Fruit fly (Drosophila melanogaster) whole organism, embryonic: Measurements from ENCODE around the gene CG5805.

ENCODE experiments used
- Atf6 ChIP-seq: fragments of 200-800 bp; sonication (Bioruptor generic); IDR thresholded peaks from 2 replicates; pipeline ENCODE4 v1.3.6; 2022; ENCODE audit warnings: missing biosample characterization, missing genetic modification characterization
- CG10267 ChIP-seq: fragments of 200-800 bp; sonication (Bioruptor generic); optimal IDR thresholded peaks from 2 replicates; lab custom pipeline; 2018; ENCODE audit warnings: missing biosample characterization, mild to moderate bottlenecking, missing genetic modification characterization, moderate library complexity
- CG10321 ChIP-seq: fragments of 200-800 bp; sonication (Bioruptor generic); IDR thresholded peaks from 2 replicates; pipeline ENCODE4 v1.3.6; 2022; ENCODE audit warnings: missing biosample characterization, missing genetic modification characterization
- CG11695 ChIP-seq: fragments of 200-800 bp; sonication (Bioruptor generic); IDR thresholded peaks from 3 replicates; pipeline ENCODE4 v1.3.6; 2022; ENCODE audit warnings: missing biosample characterization, missing genetic modification characterization
- CG11696 ChIP-seq: fragments of 200-800 bp; sonication (Bioruptor generic); IDR thresholded peaks from 2 replicates; pipeline ENCODE4 v1.3.6; 2022; ENCODE audit warnings: missing biosample characterization, missing genetic modification characterization
- CG15011 ChIP-seq: fragments of 200-800 bp; sonication (Bioruptor generic); optimal IDR thresholded peaks from 3 replicates; lab custom pipeline; 2018; ENCODE audit warnings: missing biosample characterization, mild to moderate bottlenecking, missing genetic modification characterization
- CG1602 ChIP-seq: fragments of 200-800 bp; sonication (Bioruptor generic); optimal IDR thresholded peaks from 3 replicates; lab custom pipeline; 2016; ENCODE audit warnings: missing biosample characterization, missing genetic modification characterization
- CG17359 ChIP-seq: fragments of 200-800 bp; sonication (Bioruptor generic); optimal IDR thresholded peaks from 3 replicates; lab custom pipeline; 2018; ENCODE audit warnings: missing biosample characterization, mild to moderate bottlenecking, missing genetic modification characterization, moderate library complexity
- CG30020 ChIP-seq: fragments of 200-800 bp; optimal IDR thresholded peaks from 2 replicates; lab custom pipeline; 2019; ENCODE audit warnings: missing biosample characterization, mild to moderate bottlenecking, missing genetic modification characterization, moderate library complexity
- CG32767 ChIP-seq: fragments of 200-800 bp; sonication (Bioruptor generic); IDR thresholded peaks from 2 replicates; pipeline ENCODE4 v1.3.6; 2022; ENCODE audit warnings: missing biosample characterization, missing genetic modification characterization
- CG34376 ChIP-seq: fragments of 200-800 bp; sonication (Bioruptor generic); optimal IDR thresholded peaks from 2 replicates; lab custom pipeline; 2018; ENCODE audit warnings: missing biosample characterization, mild to moderate bottlenecking, missing genetic modification characterization
- CG3838 ChIP-seq: fragments of 200-800 bp; sonication (Bioruptor generic); optimal IDR thresholded peaks from 3 replicates; lab custom pipeline; 2016; ENCODE audit warnings: missing biosample characterization, missing genetic modification characterization
- CG43689 ChIP-seq: fragments of 200-800 bp; sonication (Bioruptor generic); IDR thresholded peaks from 2 replicates; pipeline ENCODE4 v1.3.6; 2022; ENCODE audit warnings: missing biosample characterization, missing genetic modification characterization
- CG4404 ChIP-seq: fragments of 200-800 bp; sonication (Bioruptor generic); IDR thresholded peaks from 2 replicates; pipeline ENCODE4 v1.3.6; 2022; ENCODE audit warnings: missing biosample characterization, missing genetic modification characterization
- CG5180 ChIP-seq: fragments of 200-800 bp; sonication (Bioruptor generic); optimal IDR thresholded peaks from 3 replicates; lab custom pipeline; 2017; ENCODE audit warnings: missing biosample characterization, missing genetic modification characterization, mild to moderate bottlenecking, moderate library complexity, missing genetic modification reagents
- CG7839 ChIP-seq: fragments of 200-800 bp; sonication (Bioruptor generic); optimal IDR thresholded peaks from 3 replicates; lab custom pipeline; 2018; ENCODE audit warnings: missing biosample characterization, mild to moderate bottlenecking, missing genetic modification characterization, moderate library complexity
- CoRest ChIP-seq: fragments of 200-800 bp; sonication (Bioruptor generic); optimal IDR thresholded peaks from 3 replicates; lab custom pipeline; 2018; ENCODE audit warnings: missing biosample characterization, mild to moderate bottlenecking, missing genetic modification characterization, moderate library complexity
- D19A ChIP-seq: fragments of 200-800 bp; optimal IDR thresholded peaks from 3 replicates; lab custom pipeline; 2019; ENCODE audit warnings: missing biosample characterization, mild to moderate bottlenecking, missing genetic modification characterization, moderate library complexity
- Deaf1 ChIP-seq: fragments of 200-800 bp; optimal IDR thresholded peaks from 3 replicates; lab custom pipeline; 2019; ENCODE audit warnings: missing biosample characterization, mild to moderate bottlenecking, missing genetic modification characterization, moderate library complexity
- E2f2 ChIP-seq: fragments of 200-800 bp; sonication (Bioruptor generic); IDR thresholded peaks from 2 replicates; pipeline ENCODE4 v1.3.6; 2022; ENCODE audit warnings: missing biosample characterization, missing genetic modification characterization
- Fer1 ChIP-seq: fragments of 200-800 bp; sonication (Bioruptor generic); optimal IDR thresholded peaks from 2 replicates; lab custom pipeline; 2017; ENCODE audit warnings: missing biosample characterization, mild to moderate bottlenecking, missing genetic modification characterization
- HLH4C ChIP-seq: fragments of 200-800 bp; sonication (Bioruptor generic); IDR thresholded peaks from 3 replicates; pipeline ENCODE4 v1.3.6; 2022; ENCODE audit warnings: missing biosample characterization, missing genetic modification characterization; ENCODE audit not compliant: partially characterized antibody
- Hsf ChIP-seq: fragments of 200-800 bp; sonication (Bioruptor generic); optimal IDR thresholded peaks from 3 replicates; lab custom pipeline; 2016; ENCODE audit warnings: missing biosample characterization, missing genetic modification characterization
- MTF-1 ChIP-seq: fragments of 200-800 bp; sonication (Bioruptor generic); optimal IDR thresholded peaks from 2 replicates; lab custom pipeline; 2018; ENCODE audit warnings: missing biosample characterization, mild to moderate bottlenecking, missing genetic modification characterization, borderline replicate concordance
- Mes4 ChIP-seq: fragments of 200-800 bp; sonication (Bioruptor generic); optimal IDR thresholded peaks from 2 replicates; lab custom pipeline; 2016; ENCODE audit warnings: missing biosample characterization, missing genetic modification characterization
- Oli ChIP-seq: fragments of 200-800 bp; sonication (Bioruptor generic); optimal IDR thresholded peaks from 2 replicates; lab custom pipeline; 2018; ENCODE audit warnings: missing biosample characterization, mild to moderate bottlenecking, missing genetic modification characterization, moderate library complexity
- Optix ChIP-seq: fragments of 200-800 bp; sonication (Bioruptor generic); IDR thresholded peaks from 3 replicates; pipeline ENCODE4 v1.3.6; 2022; ENCODE audit warnings: missing biosample characterization, missing genetic modification characterization
- Ptx1 ChIP-seq: fragments of 200-800 bp; sonication (Bioruptor generic); IDR thresholded peaks from 2 replicates; pipeline ENCODE4 v1.3.6; 2022; ENCODE audit warnings: missing biosample characterization, missing genetic modification characterization
- Ssrp ChIP-seq: fragments of 200-800 bp; sonication (Bioruptor generic); optimal IDR thresholded peaks from 2 replicates; lab custom pipeline; 2018; ENCODE audit warnings: missing biosample characterization, mild to moderate bottlenecking, missing genetic modification characterization, moderate library complexity
- bowl ChIP-seq: fragments of 200-800 bp; sonication (Bioruptor generic); IDR thresholded peaks from 2 replicates; pipeline ENCODE4 v1.3.6; 2022; ENCODE audit warnings: missing biosample characterization, missing genetic modification characterization
- corto ChIP-seq: fragments of 200-800 bp; sonication (Bioruptor generic); optimal IDR thresholded peaks from 2 replicates; lab custom pipeline; 2016; ENCODE audit warnings: missing biosample characterization, mild to moderate bottlenecking, missing genetic modification characterization, moderate library complexity
- crp ChIP-seq, 2 experiments: fragments of 200-800 bp; sonication (Bioruptor generic); optimal IDR thresholded peaks; 2 replicates in 1 of 2; 3 replicates in 1 of 2; lab custom pipeline; 2017; ENCODE audit warnings: missing biosample characterization in 2 of 2, missing genetic modification characterization in 2 of 2, mild to moderate bottlenecking in 1 of 2, moderate library complexity in 1 of 2
- danr ChIP-seq: fragments of 200-800 bp; sonication (Bioruptor generic); IDR thresholded peaks from 2 replicates; pipeline ENCODE4 v1.3.6; 2022; ENCODE audit warnings: missing biosample characterization, missing genetic modification characterization
- dmrt11E ChIP-seq: fragments of 200-800 bp; sonication (Bioruptor generic); optimal IDR thresholded peaks from 3 replicates; lab custom pipeline; 2018; ENCODE audit warnings: missing biosample characterization, mild to moderate bottlenecking, missing genetic modification characterization, moderate library complexity
- dpn ChIP-seq, 2 experiments: fragments of 200-800 bp; sonication (Bioruptor generic); optimal IDR thresholded peaks; 3 replicates each; lab custom pipeline; 2016; ENCODE audit warnings: missing biosample characterization in 2 of 2, missing genetic modification characterization in 2 of 2
- emc ChIP-seq: fragments of 200-800 bp; sonication (Bioruptor generic); optimal IDR thresholded peaks from 2 replicates; lab custom pipeline; 2016; ENCODE audit warnings: missing biosample characterization, missing genetic modification characterization
- fd64A ChIP-seq: fragments of 200-800 bp; sonication (Bioruptor generic); optimal IDR thresholded peaks from 3 replicates; lab custom pipeline; 2018; ENCODE audit warnings: missing biosample characterization, mild to moderate bottlenecking, missing genetic modification characterization
- fd96Cb ChIP-seq: fragments of 200-800 bp; sonication (Bioruptor generic); optimal IDR thresholded peaks from 2 replicates; lab custom pipeline; 2018; ENCODE audit warnings: missing biosample characterization, mild to moderate bottlenecking, missing genetic modification characterization, moderate library complexity
- her ChIP-seq: fragments of 200-800 bp; sonication (Bioruptor generic); optimal IDR thresholded peaks from 2 replicates; lab custom pipeline; 2016; ENCODE audit warnings: missing biosample characterization, missing genetic modification characterization
- insv ChIP-seq, 2 experiments: fragments of 200-800 bp; sonication (Bioruptor generic); optimal IDR thresholded peaks; 3 replicates each; lab custom pipeline; 2016 to 2018; ENCODE audit warnings: missing biosample characterization in 2 of 2, missing genetic modification characterization in 2 of 2
- jumu ChIP-seq: fragments of 200-800 bp; sonication (Bioruptor generic); optimal IDR thresholded peaks from 3 replicates; lab custom pipeline; 2016; ENCODE audit warnings: missing biosample characterization, missing genetic modification characterization
- mam ChIP-seq: fragments of 200-800 bp; sonication (Bioruptor generic); optimal IDR thresholded peaks from 3 replicates; lab custom pipeline; 2016; ENCODE audit warnings: missing biosample characterization, missing genetic modification characterization
- mirr ChIP-seq: fragments of 200-800 bp; sonication (Bioruptor generic); optimal IDR thresholded peaks from 3 replicates; lab custom pipeline; 2018; ENCODE audit warnings: missing biosample characterization, mild to moderate bottlenecking, missing genetic modification characterization
- row ChIP-seq: fragments of 200-800 bp; sonication (Bioruptor generic); IDR thresholded peaks from 3 replicates; pipeline ENCODE4 v1.3.6; 2022; ENCODE audit warnings: missing biosample characterization, missing genetic modification characterization
- run ChIP-seq: fragments of 200-800 bp; sonication (Bioruptor generic); optimal IDR thresholded peaks from 3 replicates; lab custom pipeline; 2018; ENCODE audit warnings: missing biosample characterization, mild to moderate bottlenecking, missing genetic modification characterization
- sqz ChIP-seq: fragments of 200-800 bp; sonication (Bioruptor generic); optimal IDR thresholded peaks from 3 replicates; lab custom pipeline; 2018; ENCODE audit warnings: missing biosample characterization, mild to moderate bottlenecking, missing genetic modification characterization
- tin ChIP-seq: fragments of 200-800 bp; sonication (Bioruptor generic); optimal IDR thresholded peaks from 3 replicates; lab custom pipeline; 2016; ENCODE audit warnings: missing biosample characterization, missing genetic modification characterization
- tll ChIP-seq, 2 experiments: fragments of 200-800 bp in 1 of 2; fragments of >200 bp in 1 of 2; sonication (Bioruptor generic) in 1 of 2; optimal IDR thresholded peaks; 2 replicates each; lab custom pipeline; 2017 to 2019; ENCODE audit warnings: missing biosample characterization in 2 of 2, missing genetic modification characterization in 2 of 2, mild to moderate bottlenecking in 1 of 2, moderate library complexity in 1 of 2
- unc-4 ChIP-seq: fragments of 200-800 bp; sonication (Bioruptor generic); IDR thresholded peaks from 2 replicates; pipeline ENCODE4 v1.3.6; 2022; ENCODE audit warnings: missing biosample characterization, missing genetic modification characterization; ENCODE audit not compliant: partially characterized antibody
- usp ChIP-seq: fragments of >200 bp; optimal IDR thresholded peaks from 2 replicates; lab custom pipeline; 2017; ENCODE audit warnings: missing biosample characterization, missing genetic modification characterization
- zen2 ChIP-seq: fragments of 200-800 bp; sonication (Bioruptor generic); IDR thresholded peaks from 3 replicates; pipeline ENCODE4 v1.3.6; 2022; ENCODE audit warnings: missing biosample characterization, missing genetic modification characterization; ENCODE audit not compliant: partially characterized antibody

Gene CG5805

DNA sequence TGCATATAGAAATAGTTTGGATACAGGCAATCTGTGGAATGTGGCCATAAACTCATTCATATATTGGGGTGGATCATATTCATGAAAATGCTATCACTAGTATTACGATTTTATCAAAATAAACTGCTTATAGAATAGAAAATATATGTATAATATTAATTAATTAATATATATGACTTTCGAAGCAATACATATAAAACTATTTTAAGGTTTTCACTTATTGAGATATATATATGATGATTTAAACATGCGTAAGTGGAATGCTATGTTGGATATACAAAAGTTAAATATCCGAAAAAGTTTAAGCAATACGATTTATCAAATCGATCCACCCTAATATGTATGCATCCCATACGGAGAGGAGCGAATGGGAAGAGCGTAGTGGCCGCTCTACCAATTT lies 11.4 kb upstream of the CG5805 start (continued):
- TF ChIP-seq CG5180 (no peak), CG10321 (GFP tag; lab: Robert Waterston, UW) (no peak), Fer1 (GFP tag; lab: Kevin White, UChicago) (peak; percentile 5), CG3838 (GFP tag; lab: Kevin White, UChicago) (no peak), CG7839 (tag; lab: Kevin White, UChicago) (no peak), danr (GFP tag; lab: Robert Waterston, UW) (no peak), Ptx1 (0 out of 2 replicates have a peak, but pooled peaks have one; percentile 21), zen2 (GFP tag; lab: Robert Waterston, UW) (no peak), CG43689 (GFP tag; lab: Robert Waterston, UW) (no peak), jumu (no peak), CG11696 (GFP tag; lab: Robert Waterston, UW) (no peak), mam (GFP tag; lab: Kevin White, UChicago) (no peak), CG17359 (tag; lab: Kevin White, UChicago) (no peak), CG4404 (no peak), dmrt11E (tag; lab: Kevin White, UChicago) (no peak), tin (GFP tag; lab: Kevin White, UChicago) (no peak), CG1602 (GFP tag; lab: Kevin White, UChicago) (no peak), CG15011 (GFP tag; lab: Kevin White, UChicago) (no peak), fd64A (no peak), Deaf1 (tag; lab: Kevin White, UChicago) (no peak), her (GFP tag; lab: Kevin White, UChicago) (no peak), bowl (no peak), CoRest (tag; lab: Kevin White, UChicago) (peak; percentile 29), CG10267 (tag; lab: Kevin White, UChicago) (peak; percentile 29), corto (no peak), emc (GFP tag; lab: Kevin White, UChicago) (no peak), crp (GFP tag; optimal IDR thresholded peaks at IDR 0.05; lab: Kevin White, UChicago) (no peak), mirr (GFP tag; lab: Kevin White, UChicago) (no peak), CG30020 (tag; lab: Kevin White, UChicago) (no peak), D19A (tag; lab: Kevin White, UChicago) (no peak), E2f2 (GFP tag; lab: Robert Waterston, UW) (no peak; the same call in 1 of the 2 replicates), Hsf (GFP tag; lab: Kevin White, UChicago) (no peak), sqz (GFP tag; lab: Kevin White, UChicago) (no peak), row (GFP tag; lab: Robert Waterston, UW) (peak; percentile 16; the same call in 1 of the 3 replicates), MTF-1 (GFP tag; lab: Kevin White, UChicago) (no peak), CG32767 (peak; percentile 57), unc-4 (no peak), CG34376 (GFP tag; lab: Kevin White, UChicago) (no peak), Oli (peak; percentile 4), Mes4 (GFP tag; lab: Kevin White, UChicago) (no peak), usp (GFP tag; lab: Kevin White, UChicago) (no peak), HLH4C (GFP tag; lab: Robert Waterston, UW) (no peak), dpn (GFP tag; optimal IDR thresholded peaks at IDR 0.05; lab: Kevin White, UChicago) (no peak), insv (GFP tag; optimal IDR thresholded peaks at IDR 0.05; lab: Kevin White, UChicago) (no peak), fd96Cb (tag; lab: Kevin White, UChicago) (no peak), tll (GFP tag; optimal IDR thresholded peaks at IDR 0.05; lab: Kevin White, UChicago) (no peak), run (tag; lab: Kevin White, UChicago) (peak; percentile 30), Ssrp (tag; lab: Kevin White, UChicago) (peak; percentile 25), Atf6 (GFP tag; lab: Robert Waterston, UW) (no peak), CG11695 (GFP tag; lab: Robert Waterston, UW) (no peak), Optix (GFP tag; lab: Robert Waterston, UW) (no peak)
